Fruit fly (Drosophila melanogaster) S2 (cell line): ENCODE data around the gene Muted.

Experiments used
- CG8478 ChIP-seq: fragments of >200 bp; optimal IDR thresholded peaks from 2 replicates; lab custom pipeline; 2018
- CTCF ChIP-seq, 2 experiments: fragments of >200 bp; optimal IDR thresholded peaks; 2 replicates each; lab custom pipeline; 2018

DNA sequence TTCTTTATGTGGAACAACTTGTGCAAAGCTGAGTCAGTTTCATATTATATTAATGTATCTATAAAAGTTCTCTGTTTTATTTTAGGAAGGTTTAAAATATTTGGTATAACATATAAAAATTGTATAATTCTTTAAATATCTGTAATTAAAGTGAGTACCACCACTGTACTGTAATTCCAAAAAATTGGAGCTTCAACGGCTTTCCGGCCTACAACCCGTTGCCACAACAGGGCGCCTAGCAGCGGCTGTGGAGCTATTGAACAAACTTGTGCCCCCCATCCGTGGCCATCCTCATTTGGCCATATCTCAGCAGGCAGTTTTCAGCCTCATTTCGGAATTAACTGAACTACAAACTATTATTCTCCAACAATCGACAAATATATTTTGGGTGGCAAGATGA is 43.2 kb downstream of the Muted start, which contains the start of gene CG13855:
- TF ChIP-seq CG8478 (lab: Kevin White, UChicago) (no peak), CTCF (optimal IDR thresholded peaks at IDR 0.05; lab: Kevin White, UChicago) (no peak)
